Fruit fly (Drosophila melanogaster) whole organism, wandering third instar larva: ENCODE results near the gene CG14237.

Experiments
- Myc ChIP-seq: fragments of >200 bp; optimal IDR thresholded peaks from 2 replicates; lab custom pipeline; 2017
- N ChIP-seq: fragments of >200 bp; optimal IDR thresholded peaks from 2 replicates; lab custom pipeline; 2018; ENCODE audit warnings: missing biosample characterization, missing external identifiers, missing genetic modification characterization
- h ChIP-seq: fragments of 200-800 bp; sonication (Bioruptor generic); optimal IDR thresholded peaks from 3 replicates; lab custom pipeline; 2016; ENCODE audit warnings: missing biosample characterization, mild to moderate bottlenecking, missing genetic modification characterization
- lola ChIP-seq: fragments of >200 bp; optimal IDR thresholded peaks from 2 replicates; lab custom pipeline; 2017; ENCODE audit warnings: missing biosample characterization, missing genetic modification characterization

dm6 chr3R:26425005-26425404, 31.7 kb upstream of the CG14237 start, which contains the start of gene CG6503:
- TF ChIP-seq lola (GFP tag; lab: Kevin White, UChicago) (no peak), Myc (no peak), h (GFP tag; lab: Kevin White, UChicago) (no peak), N (no peak)
